Fruit fly (Drosophila melanogaster) whole organism, embryonic: ENCODE results near the gene lectin-37Db.
A peak's percentile ranks its signal among the peaks of the same experiment; 100 is the strongest.

ENCODE experiments used
- CG10274 ChIP-seq: fragments of 200-800 bp; sonication (Bioruptor generic); optimal IDR thresholded peaks from 3 replicates; lab custom pipeline; 2017; ENCODE audit warnings: missing biosample characterization, mild to moderate bottlenecking, missing genetic modification characterization
- CG10565 ChIP-seq: fragments of 200-800 bp; sonication (Bioruptor generic); optimal IDR thresholded peaks from 3 replicates; lab custom pipeline; 2016; ENCODE audit warnings: missing biosample characterization, mild to moderate bottlenecking, missing genetic modification characterization
- CG10979 ChIP-seq: fragments of 200-800 bp; sonication (Bioruptor generic); optimal IDR thresholded peaks from 2 replicates; lab custom pipeline; 2018; ENCODE audit warnings: missing biosample characterization, mild to moderate bottlenecking, missing genetic modification characterization, moderate library complexity
- CG11093 ChIP-seq: fragments of 200-800 bp; sonication (Bioruptor generic); IDR thresholded peaks from 3 replicates; pipeline ENCODE4 v1.3.6; 2022; ENCODE audit warnings: missing biosample characterization, missing genetic modification characterization
- CG11398 ChIP-seq: fragments of 200-800 bp; sonication (Bioruptor generic); optimal IDR thresholded peaks from 2 replicates; lab custom pipeline; 2016; ENCODE audit warnings: missing biosample characterization, missing genetic modification characterization
- CG11696 ChIP-seq: fragments of 200-800 bp; sonication (Bioruptor generic); IDR thresholded peaks from 2 replicates; pipeline ENCODE4 v1.3.6; 2022; ENCODE audit warnings: missing biosample characterization, missing genetic modification characterization
- CG12744 ChIP-seq: fragments of 200-800 bp; sonication (Bioruptor generic); optimal IDR thresholded peaks from 2 replicates; lab custom pipeline; 2016; ENCODE audit warnings: missing biosample characterization, missing genetic modification characterization
- CG17568 ChIP-seq: fragments of 200-800 bp; sonication (Bioruptor generic); optimal IDR thresholded peaks from 2 replicates; lab custom pipeline; 2018; ENCODE audit warnings: missing biosample characterization, mild to moderate bottlenecking, missing genetic modification characterization, moderate library complexity
- CG33557 ChIP-seq: fragments of 200-800 bp; sonication (Bioruptor generic); optimal IDR thresholded peaks from 2 replicates; lab custom pipeline; 2019; ENCODE audit warnings: missing biosample characterization, mild to moderate bottlenecking, missing genetic modification characterization, moderate library complexity
- CG3838 ChIP-seq: fragments of 200-800 bp; sonication (Bioruptor generic); optimal IDR thresholded peaks from 3 replicates; lab custom pipeline; 2016; ENCODE audit warnings: missing biosample characterization, missing genetic modification characterization
- CG6272 ChIP-seq: fragments of 200-800 bp; sonication (Bioruptor generic); IDR thresholded peaks from 2 replicates; pipeline ENCODE4 v1.3.6; 2022; ENCODE audit warnings: missing biosample characterization, missing genetic modification characterization
- CG6854 ChIP-seq: fragments of 200-800 bp; sonication (Bioruptor generic); optimal IDR thresholded peaks from 3 replicates; lab custom pipeline; 2017; ENCODE audit warnings: missing biosample characterization, mild to moderate bottlenecking, missing genetic modification characterization
- CG7372 ChIP-seq: fragments of 200-800 bp; sonication (Bioruptor generic); IDR thresholded peaks from 2 replicates; pipeline ENCODE4 v1.3.6; 2022; ENCODE audit warnings: missing biosample characterization, missing genetic modification characterization
- CG9876 ChIP-seq: fragments of 200-800 bp; sonication (Bioruptor generic); optimal IDR thresholded peaks from 2 replicates; lab custom pipeline; 2016; ENCODE audit warnings: missing biosample characterization, missing genetic modification characterization
- D19B ChIP-seq: fragments of 200-800 bp; sonication (Bioruptor generic); optimal IDR thresholded peaks from 2 replicates; lab custom pipeline; 2017; ENCODE audit warnings: missing biosample characterization, mild to moderate bottlenecking, missing genetic modification characterization
- Drgx ChIP-seq: fragments of 200-800 bp; sonication (Bioruptor generic); IDR thresholded peaks from 2 replicates; pipeline ENCODE4 v1.3.6; 2022; ENCODE audit warnings: missing biosample characterization, missing genetic modification characterization
- Ets65A ChIP-seq: fragments of 200-800 bp; sonication (Bioruptor generic); peaks from one replicate; lab custom pipeline; 2016; ENCODE audit warnings: missing biosample characterization, missing genetic modification characterization
- Ets97D ChIP-seq: fragments of 200-800 bp; sonication (Bioruptor generic); optimal IDR thresholded peaks from 3 replicates; lab custom pipeline; 2016; ENCODE audit warnings: missing biosample characterization, missing genetic modification characterization
- Hand ChIP-seq: fragments of 200-800 bp; sonication (Bioruptor generic); optimal IDR thresholded peaks from 2 replicates; lab custom pipeline; 2017; ENCODE audit warnings: mild to moderate bottlenecking, missing biosample characterization, missing genetic modification reagents, missing genetic modification characterization
- Hr3 ChIP-seq: fragments of 200-800 bp; sonication (Bioruptor generic); optimal IDR thresholded peaks from 3 replicates; lab custom pipeline; 2016; ENCODE audit warnings: missing biosample characterization, missing genetic modification characterization
- Jarid2 ChIP-seq: fragments of 200-800 bp; sonication (Bioruptor generic); optimal IDR thresholded peaks from 3 replicates; lab custom pipeline; 2017; ENCODE audit warnings: mild to moderate bottlenecking, missing biosample characterization, missing genetic modification reagents, missing genetic modification characterization
- Lhr ChIP-seq: fragments of 200-800 bp; sonication (Bioruptor generic); optimal IDR thresholded peaks from 3 replicates; lab custom pipeline; 2017; ENCODE audit warnings: mild to moderate bottlenecking, missing biosample characterization, missing genetic modification reagents, missing genetic modification characterization
- MBD-R2 ChIP-seq: fragments of 200-800 bp; sonication (Bioruptor generic); IDR thresholded peaks from 2 replicates; pipeline ENCODE4 v1.3.6; 2022; ENCODE audit warnings: missing biosample characterization, missing genetic modification characterization
- Six4 ChIP-seq: fragments of 200-800 bp; sonication (Bioruptor generic); optimal IDR thresholded peaks from 2 replicates; lab custom pipeline; 2016; ENCODE audit warnings: missing biosample characterization, missing genetic modification characterization
- Spps ChIP-seq: fragments of 200-800 bp; sonication (Bioruptor generic); optimal IDR thresholded peaks from 2 replicates; lab custom pipeline; 2018; ENCODE audit warnings: missing biosample characterization, mild to moderate bottlenecking, missing genetic modification characterization
- Tbp ChIP-seq: fragments of >200 bp; optimal IDR thresholded peaks from 2 replicates; lab custom pipeline; 2018; ENCODE audit warnings: missing biosample characterization, missing genetic modification characterization
- btn ChIP-seq: fragments of 200-800 bp; sonication (Bioruptor generic); optimal IDR thresholded peaks from 2 replicates; lab custom pipeline; 2016; ENCODE audit warnings: missing biosample characterization, missing genetic modification characterization
- ci ChIP-seq: fragments of 200-800 bp; sonication (Bioruptor generic); IDR thresholded peaks from 3 replicates; pipeline ENCODE4 v1.3.6; 2022; ENCODE audit warnings: missing biosample characterization, missing genetic modification characterization
- dmrt11E ChIP-seq: fragments of 200-800 bp; sonication (Bioruptor generic); optimal IDR thresholded peaks from 3 replicates; lab custom pipeline; 2018; ENCODE audit warnings: missing biosample characterization, mild to moderate bottlenecking, missing genetic modification characterization, moderate library complexity
- dmrt99B ChIP-seq: fragments of 200-800 bp; sonication (Bioruptor generic); optimal IDR thresholded peaks from 2 replicates; lab custom pipeline; 2018; ENCODE audit warnings: missing biosample characterization, mild to moderate bottlenecking, missing genetic modification characterization, moderate library complexity
- ems ChIP-seq: fragments of 200-800 bp; sonication (Bioruptor generic); optimal IDR thresholded peaks from 3 replicates; lab custom pipeline; 2016; ENCODE audit warnings: missing biosample characterization, missing genetic modification characterization
- gcm ChIP-seq: fragments of 200-800 bp; sonication (Bioruptor generic); optimal IDR thresholded peaks from 2 replicates; lab custom pipeline; 2019; ENCODE audit warnings: missing biosample characterization, mild to moderate bottlenecking, missing genetic modification characterization, moderate library complexity
- gt ChIP-seq: fragments of 200-800 bp; sonication (Bioruptor generic); IDR thresholded peaks from 2 replicates; pipeline ENCODE4 v1.3.6; 2022; ENCODE audit warnings: missing biosample characterization, missing genetic modification characterization
- ham ChIP-seq: fragments of 200-800 bp; sonication (Bioruptor generic); IDR thresholded peaks from 2 replicates; pipeline ENCODE4 v1.3.6; 2022; ENCODE audit warnings: missing biosample characterization, missing genetic modification characterization
- hb ChIP-seq: fragments of 200-800 bp; sonication (Bioruptor generic); IDR thresholded peaks from 3 replicates; pipeline ENCODE4 v1.3.6; 2022; ENCODE audit warnings: missing biosample characterization, missing genetic modification characterization; ENCODE audit not compliant: partially characterized antibody
- hbn ChIP-seq: fragments of 200-800 bp; sonication (Bioruptor generic); IDR thresholded peaks from 2 replicates; pipeline ENCODE4 v1.3.6; 2022; ENCODE audit warnings: missing biosample characterization, missing genetic modification characterization; ENCODE audit not compliant: partially characterized antibody
- ind ChIP-seq: fragments of 200-800 bp; sonication (Bioruptor generic); optimal IDR thresholded peaks from 3 replicates; lab custom pipeline; 2016; ENCODE audit warnings: missing biosample characterization, missing genetic modification characterization
- kay ChIP-seq: fragments of 200-800 bp; sonication (Bioruptor generic); optimal IDR thresholded peaks from 2 replicates; lab custom pipeline; 2016; ENCODE audit warnings: missing biosample characterization, missing genetic modification characterization
- lilli ChIP-seq: fragments of 200-800 bp; sonication (Bioruptor generic); optimal IDR thresholded peaks from 3 replicates; lab custom pipeline; 2016; ENCODE audit warnings: missing biosample characterization, missing genetic modification characterization
- odd ChIP-seq: fragments of 200-800 bp; sonication (Bioruptor generic); optimal IDR thresholded peaks from 2 replicates; lab custom pipeline; 2017; ENCODE audit warnings: missing biosample characterization, mild to moderate bottlenecking, missing genetic modification characterization
- pho ChIP-seq: fragments of 200-800 bp; sonication (Bioruptor generic); optimal IDR thresholded peaks from 2 replicates; lab custom pipeline; 2016; ENCODE audit warnings: missing biosample characterization, missing genetic modification characterization
- pita ChIP-seq: fragments of 200-800 bp; sonication (Bioruptor generic); optimal IDR thresholded peaks from 2 replicates; lab custom pipeline; 2017; ENCODE audit warnings: missing biosample characterization, mild to moderate bottlenecking, missing genetic modification characterization
- run ChIP-seq: fragments of 200-800 bp; sonication (Bioruptor generic); optimal IDR thresholded peaks from 3 replicates; lab custom pipeline; 2018; ENCODE audit warnings: missing biosample characterization, mild to moderate bottlenecking, missing genetic modification characterization
- sima ChIP-seq: fragments of 200-800 bp; sonication (Bioruptor generic); optimal IDR thresholded peaks from 2 replicates; lab custom pipeline; 2016; ENCODE audit warnings: missing biosample characterization, missing genetic modification characterization
- sisA ChIP-seq: fragments of 200-800 bp; sonication (Bioruptor generic); IDR thresholded peaks from 2 replicates; pipeline ENCODE4 v1.3.6; 2022; ENCODE audit warnings: missing biosample characterization, missing genetic modification characterization
- slp2 ChIP-seq: fragments of 200-800 bp; sonication (Bioruptor generic); optimal IDR thresholded peaks from 2 replicates; lab custom pipeline; 2016; ENCODE audit warnings: missing biosample characterization, missing genetic modification characterization
- sna ChIP-seq: fragments of 200-800 bp; sonication (Bioruptor generic); IDR thresholded peaks from 2 replicates; pipeline ENCODE4 v1.3.6; 2022; ENCODE audit warnings: missing biosample characterization, missing genetic modification characterization; ENCODE audit not compliant: partially characterized antibody
- sob ChIP-seq: fragments of 200-800 bp; sonication (Bioruptor generic); IDR thresholded peaks from 2 replicates; pipeline ENCODE4 v1.3.6; 2022; ENCODE audit warnings: missing biosample characterization, missing genetic modification characterization
- stc ChIP-seq: fragments of 200-800 bp; sonication (Bioruptor generic); IDR thresholded peaks from 2 replicates; pipeline ENCODE4 v1.3.6; 2022; ENCODE audit warnings: missing biosample characterization, missing genetic modification characterization
- stwl ChIP-seq: fragments of 200-800 bp; sonication (Bioruptor generic); optimal IDR thresholded peaks from 3 replicates; lab custom pipeline; 2018; ENCODE audit warnings: missing biosample characterization, mild to moderate bottlenecking, missing genetic modification characterization, moderate library complexity
- z ChIP-seq: fragments of 200-800 bp; sonication (Bioruptor generic); IDR thresholded peaks from 3 replicates; pipeline ENCODE4 v1.3.6; 2022; ENCODE audit warnings: missing biosample characterization, missing genetic modification characterization
- zfh1 ChIP-seq: fragments of 200-800 bp; sonication (Bioruptor generic); IDR thresholded peaks from 3 replicates; pipeline ENCODE4 v1.3.6; 2022; ENCODE audit warnings: missing biosample characterization, missing genetic modification characterization

The lectin-37Db gene

dm6 chr2L:19370046-19370445 is 48.8 kb upstream of the lectin-37Db start, which contains the start of gene CG17349 (continued):
- TF ChIP-seq Ets65A (GFP tag; lab: Kevin White, UChicago) = no peak
- no peak for TF ChIP-seq D19B (GFP tag; lab: Kevin White, UChicago)
- TF ChIP-seq ind = no peak
- TF ChIP-seq Six4 (GFP tag; lab: Kevin White, UChicago) = no peak
- TF ChIP-seq pita (GFP tag; lab: Kevin White, UChicago) = no peak
- no peak for TF ChIP-seq CG11093 (GFP tag; lab: Robert Waterston, UW)
- TF ChIP-seq Lhr (GFP tag; lab: Kevin White, UChicago) = peak; percentile 32
- no peak for TF ChIP-seq CG9876
- no peak for TF ChIP-seq kay (GFP tag; lab: Kevin White, UChicago)
- no peak for TF ChIP-seq ems (GFP tag; lab: Kevin White, UChicago)
- 0 out of 3 replicates have a peak, but pooled peaks have one; percentile 35 for TF ChIP-seq ci (GFP tag; lab: Robert Waterston, UW)
- TF ChIP-seq gt (GFP tag; lab: Robert Waterston, UW) = no peak
- no peak for TF ChIP-seq odd
- no peak for TF ChIP-seq slp2
- TF ChIP-seq CG33557 (GFP tag; lab: Kevin White, UChicago) = peak; percentile 51
- TF ChIP-seq ham (GFP tag; lab: Robert Waterston, UW) = no peak
- TF ChIP-seq Jarid2 (GFP tag; lab: Kevin White, UChicago) = no peak
- no peak for TF ChIP-seq CG11398 (GFP tag; lab: Kevin White, UChicago)
- no peak for TF ChIP-seq CG10274 (GFP tag; lab: Kevin White, UChicago)
- no peak for TF ChIP-seq gcm (GFP tag; lab: Kevin White, UChicago)
- TF ChIP-seq CG17568 (GFP tag; lab: Kevin White, UChicago) = peak; percentile 3
- no peak for TF ChIP-seq hbn (GFP tag; lab: Robert Waterston, UW)

- no peak for TF ChIP-seq slp2
- no peak for TF ChIP-seq CG6272 (GFP tag; lab: Robert Waterston, UW)
- no peak for TF ChIP-seq hb (GFP tag; lab: Robert Waterston, UW)
- TF ChIP-seq MBD-R2 = no peak
- no peak for TF ChIP-seq stc (GFP tag; lab: Robert Waterston, UW)
- no peak for TF ChIP-seq Ets97D
- TF ChIP-seq run = no peak
- TF ChIP-seq sob = no peak
- no peak for TF ChIP-seq CG9876
- TF ChIP-seq CG3838 (GFP tag; lab: Kevin White, UChicago) = no peak
- no peak for TF ChIP-seq sisA
- peak; percentile 34 for TF ChIP-seq Spps
- no peak for TF ChIP-seq CG11696
- peak; percentile 67 for TF ChIP-seq dmrt99B (tag; lab: Kevin White, UChicago)
- no peak for TF ChIP-seq Hr3
- TF ChIP-seq stwl (tag; lab: Kevin White, UChicago) = no peak
- no peak for TF ChIP-seq btn (GFP tag; lab: Kevin White, UChicago)
- TF ChIP-seq Tbp = no peak
- TF ChIP-seq Six4 (GFP tag; lab: Kevin White, UChicago) = no peak
- TF ChIP-seq pho (GFP tag; lab: Kevin White, UChicago) = no peak
- TF ChIP-seq lilli (GFP tag; lab: Kevin White, UChicago) = no peak
- TF ChIP-seq sna (GFP tag; lab: Robert Waterston, UW) = no peak
- TF ChIP-seq z (GFP tag; lab: Robert Waterston, UW) = no peak
- TF ChIP-seq CG6854 = no peak
- TF ChIP-seq dmrt11E (tag; lab: Kevin White, UChicago) = peak; percentile 56
- TF ChIP-seq CG12744 (GFP tag; lab: Kevin White, UChicago) = no peak
- no peak for TF ChIP-seq zfh1
- TF ChIP-seq Drgx (GFP tag; lab: Robert Waterston, UW) = no peak
- TF ChIP-seq sima (GFP tag; lab: Kevin White, UChicago) = no peak
- no peak for TF ChIP-seq Hand
- no peak for TF ChIP-seq CG10565 (GFP tag; lab: Kevin White, UChicago)
- peak; percentile 69 for TF ChIP-seq CG10979 (tag; lab: Kevin White, UChicago)
- no peak for TF ChIP-seq CG7372 (GFP tag; lab: Robert Waterston, UW)
These were observed 45.1 kb upstream of the lectin-37Db start for dm6 chr2L:19373809-19374208.
